Fruit fly (Drosophila melanogaster): ENCODE measurements around the gene Pcyt1.

Gene Pcyt1

dm6 chr3L:1536487-1537337 is 9.2 kb upstream of the Pcyt1 start, which contains the start of the genes CG12091 and pns:
TSS of gene CG12091 (minus strand) at chr3L:1536835.
TSS of gene pns (plus strand) at chr3L:1537137.
- TF ChIP-seq Sin3A (optimal IDR thresholded peaks at IDR 0.05) = no peak
- TF ChIP-seq ttk (optimal IDR thresholded peaks at IDR 0.05) = no peak
- TF ChIP-seq Myc (optimal IDR thresholded peaks at IDR 0.05) = no peak
- no peak for TF ChIP-seq h (optimal IDR thresholded peaks at IDR 0.05)
- no peak for TF ChIP-seq psq (optimal IDR thresholded peaks at IDR 0.05)
- no peak for TF ChIP-seq insv (optimal IDR thresholded peaks at IDR 0.05)

DNA sequence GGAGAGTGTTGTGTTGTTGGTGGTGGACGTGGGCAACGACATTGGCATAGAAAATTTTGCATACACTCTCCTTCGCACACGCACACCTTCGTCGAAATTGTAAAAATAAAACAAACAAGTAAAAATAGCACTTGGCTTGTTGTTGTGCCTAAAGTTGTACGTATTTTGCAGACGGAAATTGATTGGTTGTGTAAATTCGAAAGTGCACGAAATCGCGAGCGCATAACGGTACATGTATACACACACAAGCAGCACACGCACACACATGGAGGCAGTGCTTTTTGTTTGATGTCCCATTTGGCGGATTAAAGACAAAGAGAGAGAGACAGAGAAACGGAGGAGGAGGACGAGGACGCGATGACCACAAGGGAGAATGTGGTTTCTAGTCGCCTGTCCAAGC is 8.5 kb upstream of the Pcyt1 start:
- TF ChIP-seq psq (optimal IDR thresholded peaks at IDR 0.05) = no peak
- TF ChIP-seq h (optimal IDR thresholded peaks at IDR 0.05) = no peak
- TF ChIP-seq Sin3A (optimal IDR thresholded peaks at IDR 0.05) = no peak
- no peak for TF ChIP-seq ttk (optimal IDR thresholded peaks at IDR 0.05)

DNA sequence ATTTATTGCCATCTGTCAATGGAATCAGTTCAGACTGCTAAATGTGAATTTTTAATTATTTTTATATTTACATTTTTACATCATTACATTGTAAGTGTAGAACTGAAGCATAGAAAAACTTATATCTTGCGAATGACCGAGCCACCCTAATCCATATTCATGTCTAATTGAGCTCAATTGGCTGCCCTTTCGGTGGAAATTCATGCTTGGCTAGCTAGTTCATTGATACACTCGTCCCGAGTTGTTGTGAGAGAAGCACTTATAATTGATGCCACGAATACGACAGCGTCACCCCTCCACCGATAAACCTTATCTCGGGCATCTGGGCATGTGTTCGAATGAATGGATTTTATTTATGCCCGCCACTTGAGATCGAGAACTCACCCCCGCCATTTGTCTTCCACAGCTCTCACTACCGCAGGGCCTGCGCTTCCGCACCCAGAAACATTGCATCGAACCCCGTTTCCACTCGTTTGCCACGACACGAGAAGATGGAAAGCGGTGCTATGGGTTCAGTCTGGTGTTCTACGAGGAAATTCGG is 7.5 kb upstream of the Pcyt1 start:
- TF ChIP-seq Myc (optimal IDR thresholded peaks at IDR 0.05) (no peak), psq (optimal IDR thresholded peaks at IDR 0.05) (no peak), ttk (optimal IDR thresholded peaks at IDR 0.05) (no peak), insv (optimal IDR thresholded peaks at IDR 0.05) (no peak), Sin3A (optimal IDR thresholded peaks at IDR 0.05) (no peak), h (optimal IDR thresholded peaks at IDR 0.05) (no peak)

dm6 chr3L:1546349-1547116 is 641 bp downstream of the Pcyt1 start:
- no peak for TF ChIP-seq Myc (optimal IDR thresholded peaks at IDR 0.05)
- no peak for TF ChIP-seq psq (optimal IDR thresholded peaks at IDR 0.05)
- TF ChIP-seq h (optimal IDR thresholded peaks at IDR 0.05) = no peak
- no peak for TF ChIP-seq ttk (optimal IDR thresholded peaks at IDR 0.05)
- TF ChIP-seq insv (optimal IDR thresholded peaks at IDR 0.05) = no peak
- TF ChIP-seq Sin3A (optimal IDR thresholded peaks at IDR 0.05) = no peak

- TF ChIP-seq ttk (optimal IDR thresholded peaks at IDR 0.05) (no peak), Myc (optimal IDR thresholded peaks at IDR 0.05) (no peak), psq (optimal IDR thresholded peaks at IDR 0.05) (no peak), Sin3A (optimal IDR thresholded peaks at IDR 0.05) (no peak), h (optimal IDR thresholded peaks at IDR 0.05) (no peak), insv (optimal IDR thresholded peaks at IDR 0.05) (no peak)
Observed at dm6 chr3L:1547117-1547507, 1.2 kb downstream of the Pcyt1 start.

DNA sequence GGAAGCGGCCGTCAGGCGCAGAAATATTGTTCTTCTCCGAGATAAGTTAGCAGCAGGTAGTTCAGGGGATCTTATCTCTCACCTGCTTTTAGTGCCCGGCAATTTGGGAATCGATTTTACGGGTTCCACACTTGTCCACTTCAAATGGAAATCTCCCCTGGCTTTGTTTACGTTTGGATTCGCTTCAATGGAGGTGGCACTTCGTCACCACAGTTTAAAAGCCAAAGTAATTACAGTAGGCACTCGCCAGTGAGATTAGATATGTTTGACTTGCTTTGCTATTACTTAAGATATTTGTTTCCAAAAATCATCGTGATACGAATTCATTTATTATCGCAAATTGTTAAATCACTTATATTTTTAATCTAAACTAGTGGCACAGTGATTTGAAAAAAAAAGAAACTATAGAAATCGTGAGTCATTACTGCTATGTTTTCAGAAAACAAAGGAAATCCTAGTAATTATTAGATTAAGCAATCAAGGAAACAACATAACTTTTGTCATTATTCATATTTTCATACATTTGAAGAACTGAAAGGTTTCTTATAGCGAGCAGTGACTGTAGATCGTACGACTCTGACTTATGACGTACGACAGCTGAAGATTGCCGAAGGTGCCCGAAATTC is 2.6 kb downstream of the Pcyt1 start:
- no peak for TF ChIP-seq Sin3A (optimal IDR thresholded peaks at IDR 0.05)
- no peak for TF ChIP-seq ttk (optimal IDR thresholded peaks at IDR 0.05)
- no peak for TF ChIP-seq h (optimal IDR thresholded peaks at IDR 0.05)
- no peak for TF ChIP-seq insv (optimal IDR thresholded peaks at IDR 0.05)
- no peak for TF ChIP-seq Myc (optimal IDR thresholded peaks at IDR 0.05)
- TF ChIP-seq psq (optimal IDR thresholded peaks at IDR 0.05) = no peak

DNA sequence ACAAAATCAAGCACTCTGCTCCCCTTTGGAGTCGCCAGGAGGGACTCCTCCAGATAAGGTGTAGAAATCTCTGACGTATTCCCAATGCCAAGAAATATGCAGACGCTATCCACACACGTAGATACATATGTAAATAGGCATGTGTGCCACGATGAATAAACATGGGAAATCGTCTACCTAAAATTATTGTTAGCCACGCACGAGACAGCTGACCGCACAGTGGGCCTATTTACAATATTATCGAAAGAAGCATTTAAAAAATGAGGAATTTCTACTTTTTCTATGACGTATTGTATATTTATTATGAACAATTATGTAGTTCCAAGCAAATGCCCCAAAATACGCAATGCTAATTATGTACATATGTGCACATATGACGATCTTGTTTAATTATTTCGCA is 3.3 kb downstream of the Pcyt1 start:
- no peak for TF ChIP-seq psq (optimal IDR thresholded peaks at IDR 0.05)
- TF ChIP-seq Myc (optimal IDR thresholded peaks at IDR 0.05) = no peak
- no peak for TF ChIP-seq insv (optimal IDR thresholded peaks at IDR 0.05)
- TF ChIP-seq h (optimal IDR thresholded peaks at IDR 0.05) = no peak
- no peak for TF ChIP-seq ttk (optimal IDR thresholded peaks at IDR 0.05)
- TF ChIP-seq Sin3A (optimal IDR thresholded peaks at IDR 0.05) = no peak

- TF ChIP-seq Sin3A (optimal IDR thresholded peaks at IDR 0.05) (no peak), ttk (optimal IDR thresholded peaks at IDR 0.05) (no peak), h (optimal IDR thresholded peaks at IDR 0.05) (no peak)
Observed at dm6 chr3L:1549634-1550071, 3.8 kb downstream of the Pcyt1 start.

DNA sequence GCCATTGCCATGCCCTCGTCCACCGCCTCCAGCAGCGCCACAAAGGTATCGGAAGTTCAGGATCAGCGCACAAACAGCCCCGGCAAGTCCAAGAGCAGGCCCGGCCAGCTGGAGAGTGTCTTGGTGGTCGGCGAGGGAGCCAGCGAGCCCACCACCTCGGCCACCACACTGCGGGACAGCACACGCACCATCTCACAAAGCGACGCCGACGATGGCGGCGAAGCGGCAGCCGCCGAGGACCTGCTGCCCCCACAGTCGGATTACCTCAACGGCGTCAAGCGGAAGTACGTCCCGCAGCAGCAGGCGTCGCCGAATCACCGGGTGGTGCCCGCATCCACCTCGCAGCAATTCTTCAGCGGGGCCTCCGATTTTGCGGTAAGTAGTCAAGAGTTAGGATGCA is 5.0 kb downstream of the Pcyt1 start:
- TF ChIP-seq psq (optimal IDR thresholded peaks at IDR 0.05) (no peak), Sin3A (optimal IDR thresholded peaks at IDR 0.05) (no peak), ttk (optimal IDR thresholded peaks at IDR 0.05) (no peak), Myc (optimal IDR thresholded peaks at IDR 0.05) (no peak), h (optimal IDR thresholded peaks at IDR 0.05) (no peak), insv (optimal IDR thresholded peaks at IDR 0.05) (no peak)

- no peak for TF ChIP-seq ttk (optimal IDR thresholded peaks at IDR 0.05)
- TF ChIP-seq insv (optimal IDR thresholded peaks at IDR 0.05) = no peak
- TF ChIP-seq psq (optimal IDR thresholded peaks at IDR 0.05) = no peak
- no peak for TF ChIP-seq Sin3A (optimal IDR thresholded peaks at IDR 0.05)
- no peak for TF ChIP-seq h (optimal IDR thresholded peaks at IDR 0.05)
- no peak for TF ChIP-seq Myc (optimal IDR thresholded peaks at IDR 0.05)
Observed at dm6 chr3L:1553193-1553592, 7.3 kb downstream of the Pcyt1 start, which contains the start of gene Pcyt2. TSS of gene Pcyt2 (plus strand) at chr3L:1553493.

dm6 chr3L:1558178-1558788 is 12.4 kb downstream of the Pcyt1 start, which contains the start of the genes Pex10 and CG12099:
TSS of gene Pex10 (plus strand) at chr3L:1558228.
TSS of gene CG12099 (minus strand) at chr3L:1558484.
- TF ChIP-seq insv (optimal IDR thresholded peaks at IDR 0.05) (no peak), Sin3A (optimal IDR thresholded peaks at IDR 0.05) (no peak), Myc (optimal IDR thresholded peaks at IDR 0.05) (no peak), ttk (optimal IDR thresholded peaks at IDR 0.05) (no peak)

All from Kc167 (cell line).